Fruit fly (Drosophila melanogaster) whole organism, embryonic: ENCODE results near the gene drl.
A peak's percentile ranks its signal among the peaks of the same experiment; 100 is the strongest.

Experiments
- Asciz ChIP-seq: fragments of 200-800 bp; sonication (Bioruptor generic); optimal IDR thresholded peaks from 2 replicates; lab custom pipeline; 2017; ENCODE audit warnings: missing biosample characterization, mild to moderate bottlenecking, missing genetic modification characterization, missing genetic modification reagents
- Atf3 ChIP-seq: fragments of 200-800 bp; sonication (Bioruptor generic); optimal IDR thresholded peaks from 3 replicates; lab custom pipeline; 2016; ENCODE audit warnings: missing biosample characterization, missing genetic modification characterization
- Blimp-1 ChIP-seq: fragments of 200-800 bp; sonication (Bioruptor generic); optimal IDR thresholded peaks from 3 replicates; lab custom pipeline; 2018; ENCODE audit warnings: missing biosample characterization, missing genetic modification characterization, mild to moderate bottlenecking, moderate library complexity, missing genetic modification reagents
- CG1024 ChIP-seq: fragments of 200-800 bp; sonication (Bioruptor generic); IDR thresholded peaks from 2 replicates; pipeline ENCODE4 v1.3.6; 2022; ENCODE audit warnings: missing biosample characterization, missing genetic modification characterization
- CG12299 ChIP-seq: fragments of 200-800 bp; sonication (Bioruptor generic); optimal IDR thresholded peaks from 2 replicates; lab custom pipeline; 2018; ENCODE audit warnings: missing biosample characterization, mild to moderate bottlenecking, missing genetic modification characterization
- CG13287 ChIP-seq: fragments of 200-800 bp; sonication (Bioruptor generic); IDR thresholded peaks from 2 replicates; pipeline ENCODE4 v1.3.6; 2022; ENCODE audit warnings: missing biosample characterization, missing genetic modification characterization; ENCODE audit not compliant: partially characterized antibody
- CG13296 ChIP-seq: fragments of 200-800 bp; sonication (Bioruptor generic); optimal IDR thresholded peaks from 3 replicates; lab custom pipeline; 2018; ENCODE audit warnings: missing biosample characterization, mild to moderate bottlenecking, missing genetic modification characterization
- CG15514 ChIP-seq: fragments of 200-800 bp; sonication (Bioruptor generic); optimal IDR thresholded peaks from 3 replicates; lab custom pipeline; 2017; ENCODE audit warnings: missing biosample characterization, missing genetic modification characterization, mild to moderate bottlenecking, moderate library complexity, missing genetic modification reagents
- CG17612 ChIP-seq: fragments of 200-800 bp; sonication (Bioruptor generic); IDR thresholded peaks from 2 replicates; pipeline ENCODE4 v1.3.6; 2022; ENCODE audit warnings: missing biosample characterization, missing genetic modification characterization
- CG17912 ChIP-seq: fragments of 200-800 bp; sonication (Bioruptor generic); optimal IDR thresholded peaks from 2 replicates; lab custom pipeline; 2018; ENCODE audit warnings: missing biosample characterization, mild to moderate bottlenecking, missing genetic modification characterization
- CG5953 ChIP-seq: fragments of 200-800 bp; sonication (Bioruptor generic); IDR thresholded peaks from 2 replicates; pipeline ENCODE4 v1.3.6; 2022; ENCODE audit warnings: missing biosample characterization, missing genetic modification characterization
- CG7357 ChIP-seq: fragments of 200-800 bp; sonication (Bioruptor generic); IDR thresholded peaks from 3 replicates; pipeline ENCODE4 v1.3.6; 2022; ENCODE audit warnings: missing biosample characterization, missing genetic modification characterization
- CG8290 ChIP-seq, 3 experiments: fragments of 200-800 bp; sonication (Bioruptor generic); optimal IDR thresholded peaks; 2 replicates each; lab custom pipeline; 2016 to 2019; ENCODE audit warnings: missing biosample characterization in 3 of 3, missing genetic modification characterization in 3 of 3, mild to moderate bottlenecking in 2 of 3, moderate library complexity in 1 of 3
- CG9876 ChIP-seq: fragments of 200-800 bp; sonication (Bioruptor generic); optimal IDR thresholded peaks from 2 replicates; lab custom pipeline; 2016; ENCODE audit warnings: missing biosample characterization, missing genetic modification characterization
- CTCF ChIP-seq: fragments of 200-800 bp; sonication (Bioruptor generic); optimal IDR thresholded peaks from 2 replicates; lab custom pipeline; 2017; ENCODE audit warnings: missing biosample characterization, mild to moderate bottlenecking, missing genetic modification characterization, moderate library complexity
- CkIIα-i1 ChIP-seq: fragments of 200-800 bp; sonication (Bioruptor generic); IDR thresholded peaks from 2 replicates; pipeline ENCODE4 v1.3.6; 2022; ENCODE audit warnings: missing biosample characterization, missing genetic modification characterization
- D ChIP-seq, 2 experiments: fragments of 200-800 bp in 1 of 2; fragments of >200 bp in 1 of 2; sonication (Bioruptor generic) in 1 of 2; optimal IDR thresholded peaks; 2 replicates in 1 of 2; 3 replicates in 1 of 2; lab custom pipeline; 2017; ENCODE audit warnings: mild to moderate bottlenecking in 1 of 2, missing biosample characterization in 1 of 2, missing genetic modification characterization in 1 of 2, missing genetic modification reagents in 1 of 2
- Dek ChIP-seq: fragments of 200-800 bp; sonication (Bioruptor generic); optimal IDR thresholded peaks from 3 replicates; lab custom pipeline; 2019; ENCODE audit warnings: missing biosample characterization, mild to moderate bottlenecking, missing genetic modification characterization, moderate library complexity
- Doc2 ChIP-seq: fragments of 200-800 bp; sonication (Bioruptor generic); IDR thresholded peaks from 2 replicates; pipeline ENCODE4 v1.3.6; 2022; ENCODE audit warnings: missing biosample characterization, missing genetic modification characterization
- Drgx ChIP-seq: fragments of 200-800 bp; sonication (Bioruptor generic); IDR thresholded peaks from 2 replicates; pipeline ENCODE4 v1.3.6; 2022; ENCODE audit warnings: missing biosample characterization, missing genetic modification characterization
- Ets65A ChIP-seq: fragments of 200-800 bp; sonication (Bioruptor generic); peaks from one replicate; lab custom pipeline; 2016; ENCODE audit warnings: missing biosample characterization, missing genetic modification characterization
- Lim3 ChIP-seq: fragments of 200-800 bp; sonication (Bioruptor generic); IDR thresholded peaks from 2 replicates; pipeline ENCODE4 v1.3.6; 2022; ENCODE audit warnings: missing biosample characterization, missing genetic modification characterization
- Lpt ChIP-seq: fragments of >200 bp; optimal IDR thresholded peaks from 2 replicates; lab custom pipeline; 2018; ENCODE audit warnings: missing biosample characterization, missing genetic modification characterization
- Scr ChIP-seq: fragments of 200-800 bp; sonication (Bioruptor generic); IDR thresholded peaks from 2 replicates; pipeline ENCODE4 v1.3.6; 2022; ENCODE audit warnings: missing biosample characterization, missing genetic modification characterization; ENCODE audit not compliant: partially characterized antibody
- Side ChIP-seq: fragments of 200-800 bp; sonication (Bioruptor generic); optimal IDR thresholded peaks from 2 replicates; lab custom pipeline; 2016; ENCODE audit warnings: missing biosample characterization, missing genetic modification characterization
- Sox102F ChIP-seq: fragments of 200-800 bp; sonication (Bioruptor generic); optimal IDR thresholded peaks from 2 replicates; lab custom pipeline; 2018; ENCODE audit warnings: missing biosample characterization, mild to moderate bottlenecking, missing genetic modification characterization, moderate library complexity
- Xrp1 ChIP-seq: fragments of 200-800 bp; sonication (Bioruptor generic); IDR thresholded peaks from 2 replicates; pipeline ENCODE4 v1.3.6; 2022; ENCODE audit warnings: missing biosample characterization, missing genetic modification characterization
- ab ChIP-seq: fragments of 200-800 bp; sonication (Bioruptor generic); optimal IDR thresholded peaks from 2 replicates; lab custom pipeline; 2016; ENCODE audit warnings: missing biosample characterization, missing genetic modification characterization
- bab2 ChIP-seq: fragments of 200-800 bp; sonication (Bioruptor generic); optimal IDR thresholded peaks from 2 replicates; lab custom pipeline; 2016; ENCODE audit warnings: missing biosample characterization, missing genetic modification characterization
- bsh ChIP-seq, 2 experiments: fragments of 200-800 bp; sonication (Bioruptor generic); optimal IDR thresholded peaks; 2 replicates each; lab custom pipeline; 2017 to 2018; ENCODE audit warnings: mild to moderate bottlenecking in 2 of 2, missing biosample characterization in 2 of 2, missing genetic modification characterization in 2 of 2, moderate library complexity in 1 of 2
- gem ChIP-seq: fragments of 200-800 bp; sonication (Bioruptor generic); optimal IDR thresholded peaks from 2 replicates; lab custom pipeline; 2019; ENCODE audit warnings: missing biosample characterization, mild to moderate bottlenecking, missing genetic modification characterization, moderate library complexity
- hbn ChIP-seq: fragments of 200-800 bp; sonication (Bioruptor generic); IDR thresholded peaks from 2 replicates; pipeline ENCODE4 v1.3.6; 2022; ENCODE audit warnings: missing biosample characterization, missing genetic modification characterization; ENCODE audit not compliant: partially characterized antibody
- kni ChIP-seq: fragments of 200-800 bp; sonication (Bioruptor generic); optimal IDR thresholded peaks from 3 replicates; lab custom pipeline; 2017; ENCODE audit warnings: mild to moderate bottlenecking, missing biosample characterization, missing genetic modification reagents, missing genetic modification characterization
- knrl ChIP-seq: fragments of 200-800 bp; sonication (Bioruptor generic); IDR thresholded peaks from 3 replicates; pipeline ENCODE4 v1.3.6; 2022; ENCODE audit warnings: missing biosample characterization, missing genetic modification characterization; ENCODE audit not compliant: partially characterized antibody
- phol ChIP-seq: fragments of 200-800 bp; sonication (Bioruptor generic); optimal IDR thresholded peaks from 3 replicates; lab custom pipeline; 2018; ENCODE audit warnings: missing biosample characterization, mild to moderate bottlenecking, missing genetic modification characterization, moderate library complexity
- prd ChIP-seq, 3 experiments: fragments of >200 bp in 2 of 3; fragments of 200-800 bp in 1 of 3; sonication (Bioruptor generic) in 1 of 3; optimal IDR thresholded peaks in 2 of 3; IDR thresholded peaks in 1 of 3; 2 replicates in 2 of 3; 3 replicates in 1 of 3; pipeline versions ENCODE4 v1.3.6 to Lab custom; 2017 to 2022; ENCODE audit warnings: missing biosample characterization in 1 of 3, missing genetic modification characterization in 1 of 3
- pum ChIP-seq: fragments of 200-800 bp; sonication (Bioruptor generic); optimal IDR thresholded peaks from 2 replicates; lab custom pipeline; 2016; ENCODE audit warnings: missing biosample characterization, missing genetic modification characterization
- row ChIP-seq: fragments of 200-800 bp; sonication (Bioruptor generic); IDR thresholded peaks from 3 replicates; pipeline ENCODE4 v1.3.6; 2022; ENCODE audit warnings: missing biosample characterization, missing genetic modification characterization
- salm ChIP-seq: fragments of 200-800 bp; sonication (Bioruptor generic); optimal IDR thresholded peaks from 2 replicates; lab custom pipeline; 2018; ENCODE audit warnings: missing biosample characterization, mild to moderate bottlenecking, missing genetic modification characterization
- sens ChIP-seq: fragments of 200-800 bp; sonication (Bioruptor generic); peaks from one replicate; lab custom pipeline; 2016; ENCODE audit warnings: missing biosample characterization, missing genetic modification characterization
- vvl ChIP-seq: fragments of 200-800 bp; sonication (Bioruptor generic); IDR thresholded peaks from 2 replicates; pipeline ENCODE4 v1.3.6; 2022; ENCODE audit warnings: missing biosample characterization, missing genetic modification characterization
- zfh1 ChIP-seq: fragments of 200-800 bp; sonication (Bioruptor generic); IDR thresholded peaks from 3 replicates; pipeline ENCODE4 v1.3.6; 2022; ENCODE audit warnings: missing biosample characterization, missing genetic modification characterization

The drl gene

DNA sequence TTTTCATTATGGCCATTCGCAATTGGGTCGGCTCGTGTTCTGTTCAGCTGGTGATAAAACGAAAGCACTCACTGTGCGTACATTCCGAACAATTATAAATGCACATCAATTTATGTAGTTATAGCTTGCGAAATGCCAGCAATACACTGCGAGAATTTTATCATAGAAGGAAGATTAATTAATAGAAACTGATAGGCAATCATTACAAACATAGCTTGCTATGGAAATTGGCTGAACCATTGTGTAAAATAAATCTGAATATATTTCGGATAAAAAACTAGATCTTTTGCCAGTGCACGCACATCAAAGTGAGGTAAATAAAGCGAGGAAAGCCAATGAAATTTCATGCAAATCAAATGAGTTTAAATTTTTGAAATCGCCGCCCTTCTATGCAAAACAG is 48.5 kb downstream of the drl start:
- TF ChIP-seq Sox102F (GFP tag; lab: Kevin White, UChicago) (peak; percentile 11), sens (peak; percentile 70), ab (GFP tag; lab: Kevin White, UChicago) (no peak), Ets65A (GFP tag; lab: Kevin White, UChicago) (peak; percentile 50)
- TF ChIP-seq, all 482 proteins: peak for 3

DNA sequence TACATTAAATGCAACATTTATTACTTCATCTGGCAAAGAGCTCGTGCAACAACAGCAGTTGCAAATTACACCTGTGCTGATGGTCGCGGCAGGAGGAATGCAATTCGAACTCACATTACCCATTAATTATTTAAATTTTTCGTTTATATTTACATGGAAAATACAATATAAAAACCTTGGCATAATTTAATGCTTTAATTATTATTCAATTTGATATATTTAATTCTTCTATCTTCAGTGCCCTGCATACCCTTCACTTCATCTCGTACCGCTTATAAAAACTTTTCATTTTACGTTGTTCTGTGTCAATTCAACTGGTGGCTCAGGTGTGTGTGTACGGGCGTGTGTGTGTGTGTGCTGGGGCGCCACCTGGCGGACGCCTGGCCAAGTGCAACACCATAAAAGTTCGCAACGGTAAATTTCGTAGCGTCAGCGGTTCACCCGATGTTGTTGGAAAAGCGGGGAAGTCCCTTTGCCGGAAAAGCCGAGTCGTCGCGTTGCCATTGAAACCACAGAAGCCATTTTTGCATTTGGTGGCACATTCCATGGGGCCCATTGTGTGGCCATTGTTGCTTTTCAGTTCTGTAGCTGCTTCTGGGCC is 55.6 kb downstream of the drl start:
- TF ChIP-seq Scr (GFP tag; lab: Robert Waterston, UW) (no peak), Lpt (GFP tag; lab: Kevin White, UChicago) (no peak), zfh1 (no peak), CG8290 (GFP tag; optimal IDR thresholded peaks at IDR 0.05; lab: Kevin White, UChicago) (no peak), CG8290 (tag; optimal IDR thresholded peaks at IDR 0.05; lab: Kevin White, UChicago) (no peak), pum (GFP tag; lab: Kevin White, UChicago) (no peak), Doc2 (no peak), CG15514 (GFP tag; lab: Kevin White, UChicago) (no peak), CG7357 (GFP tag; lab: Robert Waterston, UW) (no peak), Blimp-1 (GFP tag; lab: Kevin White, UChicago) (no peak), Atf3 (GFP tag; lab: Kevin White, UChicago) (no peak), sens (peak; percentile 44), Lim3 (GFP tag; lab: Robert Waterston, UW) (no peak), CG17912 (GFP tag; lab: Kevin White, UChicago) (no peak), Side (no peak), CG5953 (GFP tag; lab: Robert Waterston, UW) (no peak), vvl (no peak), bab2 (GFP tag; lab: Kevin White, UChicago) (no peak), Asciz (GFP tag; lab: Kevin White, UChicago) (no peak), Drgx (GFP tag; lab: Robert Waterston, UW) (peak; percentile 46; the same call in 1 of the 2 replicates), Dek (tag; lab: Kevin White, UChicago) (no peak), CG13287 (no peak), CG13296 (no peak), knrl (no peak), row (GFP tag; lab: Robert Waterston, UW) (0 out of 3 replicates have a peak, but pooled peaks have one; percentile 11), bsh (GFP tag; optimal IDR thresholded peaks at IDR 0.05; lab: Kevin White, UChicago) (peak in 1 of 2 experiments; percentile 16), CG9876 (GFP tag; lab: Kevin White, UChicago) (no peak), Sox102F (GFP tag; lab: Kevin White, UChicago) (no peak), kni (GFP tag; lab: Kevin White, UChicago) (no peak), Xrp1 (GFP tag; lab: Robert Waterston, UW) (peak; percentile 17; the same call in 1 of the 2 replicates), CTCF (GFP tag; lab: Kevin White, UChicago) (peak; percentile 83), CG17612 (GFP tag; lab: Robert Waterston, UW) (no peak), phol (tag; lab: Kevin White, UChicago) (no peak), CG12299 (tag; lab: Kevin White, UChicago) (no peak), CG1024 (GFP tag; lab: Robert Waterston, UW) (no peak), prd (optimal IDR thresholded peaks at IDR 0.05; lab: Kevin White, UChicago) (no peak), prd (GFP tag; IDR thresholded peaks at IDR 0.05; lab: Robert Waterston, UW) (peak; percentile 42; the same call in 1 of the 3 replicates), gem (tag; lab: Kevin White, UChicago) (peak; percentile 4), hbn (no peak), D (optimal IDR thresholded peaks at IDR 0.05; lab: Kevin White, UChicago) (no peak), D (GFP tag; optimal IDR thresholded peaks at IDR 0.05; lab: Kevin White, UChicago) (no peak), CkIIα-i1 (GFP tag; lab: Robert Waterston, UW) (no peak), salm (tag; lab: Kevin White, UChicago) (no peak)
